Worm (Caenorhabditis elegans) whole organism, mixed stage, embryonic: ENCODE measurements around the gene F36F12.1.

ENCODE experiments used
- M03D4.4 ChIP-seq: sonication (generic microtip); optimal IDR thresholded peaks from 2 replicates; lab custom pipeline; 2017; ENCODE audit warnings: mild to moderate bottlenecking, missing genetic modification characterization, missing compliant biosample characterization
- elt-1 ChIP-seq: sonication (generic microtip); optimal IDR thresholded peaks from 2 replicates; lab custom pipeline; 2017; ENCODE audit warnings: missing genetic modification characterization, mild to moderate bottlenecking, missing compliant biosample characterization, antibody characterized with exemption, moderate library complexity, borderline replicate concordance; ENCODE audit not compliant: insufficient read depth
- elt-3 ChIP-seq: fragments of 150-350 bp; optimal IDR thresholded peaks from 2 replicates; lab custom pipeline; 2014; ENCODE audit warnings: missing biosample characterization, missing genetic modification characterization
- lsy-2 ChIP-seq: fragments of 150-350 bp; optimal IDR thresholded peaks from 2 replicates; lab custom pipeline; 2014; ENCODE audit warnings: missing biosample characterization, missing genetic modification characterization
- mep-1 ChIP-seq: fragments of 150-350 bp; optimal IDR thresholded peaks from 2 replicates; lab custom pipeline; 2017; ENCODE audit warnings: missing biosample characterization, missing genetic modification reagents, missing genetic modification characterization, inconsistent platforms
- mls-2 ChIP-seq: sonication (generic microtip); optimal IDR thresholded peaks from 2 replicates; lab custom pipeline; 2016; ENCODE audit warnings: mild to moderate bottlenecking, missing genetic modification characterization, moderate library complexity, missing compliant biosample characterization
- nhr-237 ChIP-seq: fragments of 150-350 bp; optimal IDR thresholded peaks from 2 replicates; lab custom pipeline; 2014; ENCODE audit warnings: missing biosample characterization, missing genetic modification characterization
- pha-4 ChIP-seq: fragments of 150-350 bp; optimal IDR thresholded peaks from 2 replicates; lab custom pipeline; 2018; ENCODE audit warnings: missing biosample characterization, missing genetic modification reagents, missing genetic modification characterization
- unc-62 ChIP-seq: fragments of 150-350 bp; optimal IDR thresholded peaks from 2 replicates; lab custom pipeline; 2014; ENCODE audit warnings: missing biosample characterization, missing genetic modification reagents, missing genetic modification characterization

- TF ChIP-seq elt-1 (tag; lab: Kevin White, UChicago) (no peak), M03D4.4 (no peak), nhr-237 (tag; lab: Kevin White, UChicago) (no peak), lsy-2 (tag; lab: Kevin White, UChicago) (no peak), mep-1 (no peak), elt-3 (tag; lab: Kevin White, UChicago) (no peak), unc-62 (GFP tag; lab: Kevin White, UChicago) (no peak), mls-2 (tag; lab: Kevin White, UChicago) (no peak), pha-4 (tag; lab: Kevin White, UChicago) (no peak)
These were observed 35.6 kb downstream of the F36F12.1 start for ce11 chrV:2067419-2067818.
